Fruit fly (Drosophila melanogaster) whole organism, embryonic: ENCODE measurements around the gene CG34266.

ENCODE experiments used
- Antp ChIP-seq: fragments of 200-800 bp; sonication (Bioruptor generic); optimal IDR thresholded peaks from 3 replicates; lab custom pipeline; 2016; ENCODE audit warnings: missing biosample characterization, missing genetic modification characterization
- CG10147 ChIP-seq: fragments of 200-800 bp; sonication (Bioruptor generic); optimal IDR thresholded peaks from 2 replicates; lab custom pipeline; 2019; ENCODE audit warnings: missing biosample characterization, mild to moderate bottlenecking, missing genetic modification characterization, moderate library complexity
- CG11456 ChIP-seq: fragments of 200-800 bp; sonication (Bioruptor generic); IDR thresholded peaks from 3 replicates; pipeline ENCODE4 v1.3.6; 2022; ENCODE audit warnings: missing biosample characterization, missing genetic modification characterization
- CG11504 ChIP-seq: fragments of 200-800 bp; sonication (Bioruptor generic); optimal IDR thresholded peaks from 3 replicates; lab custom pipeline; 2019; ENCODE audit warnings: missing biosample characterization, mild to moderate bottlenecking, missing genetic modification characterization, moderate library complexity
- CG1233 ChIP-seq: fragments of 200-800 bp; sonication (Bioruptor generic); optimal IDR thresholded peaks from 4 replicates; lab custom pipeline; 2018; ENCODE audit warnings: missing biosample characterization, mild to moderate bottlenecking, missing genetic modification characterization
- CG13287 ChIP-seq: fragments of 200-800 bp; sonication (Bioruptor generic); IDR thresholded peaks from 2 replicates; pipeline ENCODE4 v1.3.6; 2022; ENCODE audit warnings: missing biosample characterization, missing genetic modification characterization; ENCODE audit not compliant: partially characterized antibody
- CG13296 ChIP-seq: fragments of 200-800 bp; sonication (Bioruptor generic); optimal IDR thresholded peaks from 3 replicates; lab custom pipeline; 2018; ENCODE audit warnings: missing biosample characterization, mild to moderate bottlenecking, missing genetic modification characterization
- CG16813 ChIP-seq: fragments of 200-800 bp; sonication (Bioruptor generic); IDR thresholded peaks from 3 replicates; pipeline ENCODE4 v1.3.6; 2022; ENCODE audit warnings: missing biosample characterization, missing genetic modification characterization; ENCODE audit not compliant: partially characterized antibody
- CG17328 ChIP-seq: fragments of 200-800 bp; sonication (Bioruptor generic); IDR thresholded peaks from 2 replicates; pipeline ENCODE4 v1.3.6; 2022; ENCODE audit warnings: missing biosample characterization, missing genetic modification characterization
- CG17359 ChIP-seq: fragments of 200-800 bp; sonication (Bioruptor generic); optimal IDR thresholded peaks from 3 replicates; lab custom pipeline; 2018; ENCODE audit warnings: missing biosample characterization, mild to moderate bottlenecking, missing genetic modification characterization, moderate library complexity
- CG17829 ChIP-seq: fragments of 200-800 bp; optimal IDR thresholded peaks from 2 replicates; lab custom pipeline; 2019; ENCODE audit warnings: missing biosample characterization, mild to moderate bottlenecking, missing genetic modification characterization, moderate library complexity
- CG18262 ChIP-seq: fragments of 200-800 bp; optimal IDR thresholded peaks from 3 replicates; lab custom pipeline; 2019; ENCODE audit warnings: missing biosample characterization, mild to moderate bottlenecking, missing genetic modification characterization, moderate library complexity
- CG2678 ChIP-seq: fragments of 200-800 bp; sonication (Bioruptor generic); optimal IDR thresholded peaks from 3 replicates; lab custom pipeline; 2019; ENCODE audit warnings: missing biosample characterization, mild to moderate bottlenecking, missing genetic modification characterization, moderate library complexity
- CG2712 ChIP-seq: fragments of 200-800 bp; optimal IDR thresholded peaks from 3 replicates; lab custom pipeline; 2019; ENCODE audit warnings: missing biosample characterization, mild to moderate bottlenecking, missing genetic modification characterization, moderate library complexity
- CG30431 ChIP-seq: fragments of 200-800 bp; sonication (Bioruptor generic); optimal IDR thresholded peaks from 2 replicates; lab custom pipeline; 2017; ENCODE audit warnings: missing biosample characterization, missing genetic modification characterization
- CG3163 ChIP-seq: fragments of 200-800 bp; sonication (Bioruptor generic); optimal IDR thresholded peaks from 3 replicates; lab custom pipeline; 2016; ENCODE audit warnings: missing biosample characterization, missing genetic modification characterization
- CG34224 ChIP-seq: fragments of 200-800 bp; sonication (Bioruptor generic); IDR thresholded peaks from 3 replicates; pipeline ENCODE4 v1.3.6; 2022; ENCODE audit warnings: missing biosample characterization, missing genetic modification characterization; ENCODE audit not compliant: partially characterized antibody
- CG6254 ChIP-seq: fragments of 200-800 bp; sonication (Bioruptor generic); optimal IDR thresholded peaks from 3 replicates; lab custom pipeline; 2017; ENCODE audit warnings: mild to moderate bottlenecking, missing biosample characterization, missing genetic modification reagents, missing genetic modification characterization
- CG6854 ChIP-seq: fragments of 200-800 bp; sonication (Bioruptor generic); optimal IDR thresholded peaks from 3 replicates; lab custom pipeline; 2017; ENCODE audit warnings: missing biosample characterization, mild to moderate bottlenecking, missing genetic modification characterization
- CG8089 ChIP-seq: fragments of 200-800 bp; sonication (Bioruptor generic); optimal IDR thresholded peaks from 3 replicates; lab custom pipeline; 2016; ENCODE audit warnings: missing biosample characterization, missing genetic modification characterization
- CG8765 ChIP-seq: fragments of 200-800 bp; sonication (Bioruptor generic); IDR thresholded peaks from 2 replicates; pipeline ENCODE4 v1.3.6; 2022; ENCODE audit warnings: missing biosample characterization, missing genetic modification characterization
- CG8944 ChIP-seq: fragments of 200-800 bp; sonication (Bioruptor generic); optimal IDR thresholded peaks from 3 replicates; lab custom pipeline; 2016; ENCODE audit warnings: missing biosample characterization, missing genetic modification characterization
- Dll ChIP-seq: fragments of 200-800 bp; sonication (Bioruptor generic); IDR thresholded peaks from 4 replicates; pipeline ENCODE4 v1.3.6; 2022; ENCODE audit warnings: missing biosample characterization, missing genetic modification characterization; ENCODE audit not compliant: partially characterized antibody
- ERR ChIP-seq: fragments of 200-800 bp; sonication (Bioruptor generic); optimal IDR thresholded peaks from 2 replicates; lab custom pipeline; 2016; ENCODE audit warnings: missing biosample characterization, missing genetic modification characterization
- Ets97D ChIP-seq: fragments of 200-800 bp; sonication (Bioruptor generic); optimal IDR thresholded peaks from 3 replicates; lab custom pipeline; 2016; ENCODE audit warnings: missing biosample characterization, missing genetic modification characterization
- Gug ChIP-seq: fragments of 200-800 bp; sonication (Bioruptor generic); IDR thresholded peaks from 4 replicates; pipeline ENCODE4 v1.3.6; 2022; ENCODE audit warnings: missing biosample characterization, missing genetic modification characterization
- Six4 ChIP-seq: fragments of 200-800 bp; sonication (Bioruptor generic); optimal IDR thresholded peaks from 2 replicates; lab custom pipeline; 2016; ENCODE audit warnings: missing biosample characterization, missing genetic modification characterization
- Taf1 ChIP-seq: fragments of 200-800 bp; sonication (Bioruptor generic); IDR thresholded peaks from 2 replicates; pipeline ENCODE4 v1.3.6; 2022; ENCODE audit warnings: missing biosample characterization, missing genetic modification characterization
- YL-1 ChIP-seq: fragments of 200-800 bp; sonication (Bioruptor generic); optimal IDR thresholded peaks from 3 replicates; lab custom pipeline; 2017; ENCODE audit warnings: missing biosample characterization, mild to moderate bottlenecking, missing genetic modification characterization
- abd-A ChIP-seq: fragments of 200-800 bp; sonication (Bioruptor generic); optimal IDR thresholded peaks from 3 replicates; lab custom pipeline; 2019; ENCODE audit warnings: missing biosample characterization, mild to moderate bottlenecking, missing genetic modification characterization, moderate library complexity
- ase ChIP-seq: fragments of 200-800 bp; sonication (Bioruptor generic); IDR thresholded peaks from 3 replicates; pipeline ENCODE4 v1.3.6; 2022; ENCODE audit warnings: missing biosample characterization, missing genetic modification characterization
- bbx ChIP-seq: fragments of 200-800 bp; sonication (Bioruptor generic); IDR thresholded peaks from 2 replicates; pipeline ENCODE4 v1.3.6; 2022; ENCODE audit warnings: missing biosample characterization, missing genetic modification characterization; ENCODE audit not compliant: partially characterized antibody
- crp ChIP-seq, 2 experiments: fragments of 200-800 bp; sonication (Bioruptor generic); optimal IDR thresholded peaks; 2 replicates in 1 of 2; 3 replicates in 1 of 2; lab custom pipeline; 2017; ENCODE audit warnings: missing biosample characterization in 2 of 2, missing genetic modification characterization in 2 of 2, mild to moderate bottlenecking in 1 of 2, moderate library complexity in 1 of 2
- dan ChIP-seq: fragments of 200-800 bp; sonication (Bioruptor generic); IDR thresholded peaks from 2 replicates; pipeline ENCODE4 v1.3.6; 2022; ENCODE audit warnings: missing biosample characterization, missing genetic modification characterization
- danr ChIP-seq: fragments of 200-800 bp; sonication (Bioruptor generic); IDR thresholded peaks from 2 replicates; pipeline ENCODE4 v1.3.6; 2022; ENCODE audit warnings: missing biosample characterization, missing genetic modification characterization
- fru ChIP-seq: fragments of >200 bp; optimal IDR thresholded peaks from 2 replicates; lab custom pipeline; 2017
- gcm ChIP-seq: fragments of 200-800 bp; sonication (Bioruptor generic); optimal IDR thresholded peaks from 2 replicates; lab custom pipeline; 2019; ENCODE audit warnings: missing biosample characterization, mild to moderate bottlenecking, missing genetic modification characterization, moderate library complexity
- gcm2 ChIP-seq: fragments of 200-800 bp; sonication (Bioruptor generic); optimal IDR thresholded peaks from 2 replicates; lab custom pipeline; 2016; ENCODE audit warnings: missing biosample characterization, missing genetic modification characterization
- kni ChIP-seq: fragments of 200-800 bp; sonication (Bioruptor generic); optimal IDR thresholded peaks from 3 replicates; lab custom pipeline; 2017; ENCODE audit warnings: mild to moderate bottlenecking, missing biosample characterization, missing genetic modification reagents, missing genetic modification characterization
- lab ChIP-seq: fragments of 200-800 bp; sonication (Bioruptor generic); optimal IDR thresholded peaks from 3 replicates; lab custom pipeline; 2017; ENCODE audit warnings: missing biosample characterization, missing genetic modification characterization, mild to moderate bottlenecking, moderate library complexity, missing genetic modification reagents
- pho ChIP-seq: fragments of 200-800 bp; sonication (Bioruptor generic); optimal IDR thresholded peaks from 2 replicates; lab custom pipeline; 2016; ENCODE audit warnings: missing biosample characterization, missing genetic modification characterization
- prd ChIP-seq, 3 experiments: fragments of >200 bp in 2 of 3; fragments of 200-800 bp in 1 of 3; sonication (Bioruptor generic) in 1 of 3; optimal IDR thresholded peaks in 2 of 3; IDR thresholded peaks in 1 of 3; 2 replicates in 2 of 3; 3 replicates in 1 of 3; pipeline versions ENCODE4 v1.3.6 to Lab custom; 2017 to 2022; ENCODE audit warnings: missing biosample characterization in 1 of 3, missing genetic modification characterization in 1 of 3
- pros ChIP-seq: fragments of 200-800 bp; sonication (Bioruptor generic); optimal IDR thresholded peaks from 3 replicates; lab custom pipeline; 2019; ENCODE audit warnings: missing biosample characterization, mild to moderate bottlenecking, missing genetic modification characterization, moderate library complexity
- pum ChIP-seq: fragments of 200-800 bp; sonication (Bioruptor generic); optimal IDR thresholded peaks from 2 replicates; lab custom pipeline; 2016; ENCODE audit warnings: missing biosample characterization, missing genetic modification characterization
- schlank ChIP-seq: fragments of 200-800 bp; sonication (Bioruptor generic); optimal IDR thresholded peaks from 2 replicates; lab custom pipeline; 2018; ENCODE audit warnings: missing biosample characterization, mild to moderate bottlenecking, missing genetic modification characterization
- trh ChIP-seq: fragments of 200-800 bp; sonication (Bioruptor generic); optimal IDR thresholded peaks from 2 replicates; lab custom pipeline; 2016; ENCODE audit warnings: missing biosample characterization, missing genetic modification characterization
- ttk ChIP-seq: fragments of 200-800 bp; sonication (Bioruptor generic); IDR thresholded peaks from 2 replicates; pipeline ENCODE4 v2.1.2; 2022; ENCODE audit warnings: missing biosample characterization, missing genetic modification characterization
- vnd ChIP-seq: fragments of 200-800 bp; sonication (Bioruptor generic); IDR thresholded peaks from 3 replicates; pipeline ENCODE4 v1.3.6; 2022; ENCODE audit warnings: missing biosample characterization, missing genetic modification characterization; ENCODE audit not compliant: partially characterized antibody
- wek ChIP-seq: fragments of 200-800 bp; sonication (Bioruptor generic); optimal IDR thresholded peaks from 3 replicates; lab custom pipeline; 2018; ENCODE audit warnings: missing biosample characterization, mild to moderate bottlenecking, missing genetic modification characterization, moderate library complexity
- yki ChIP-seq: fragments of >200 bp; optimal IDR thresholded peaks from 3 replicates; lab custom pipeline; 2018

The CG34266 gene

dm6 chr3L:4698032-4698431, 20.4 kb downstream of the CG34266 start (continued):
- TF ChIP-seq ERR (peak; percentile 76), kni (peak; percentile 6), gcm2 (peak; percentile 60), CG11456 (peak; percentile 84), CG8765 (peak; percentile 67), pum (GFP tag; lab: Kevin White, UChicago) (peak; percentile 71), CG13296 (GFP tag; lab: Kevin White, UChicago) (peak; percentile 84), CG34224 (no peak), dan (GFP tag; lab: Robert Waterston, UW) (no peak), bbx (GFP tag; lab: Robert Waterston, UW) (no peak), CG16813 (no peak), wek (GFP tag; lab: Kevin White, UChicago) (peak; percentile 53), Antp (GFP tag; lab: Kevin White, UChicago) (peak; percentile 79), Taf1 (GFP tag; lab: Robert Waterston, UW) (0 out of 2 replicates have a peak, but pooled peaks have one; percentile 43), CG2712 (tag; lab: Kevin White, UChicago) (peak; percentile 76), yki (lab: Kevin White, UChicago) (no peak), CG30431 (GFP tag; lab: Kevin White, UChicago) (peak; percentile 68), YL-1 (GFP tag; lab: Kevin White, UChicago) (peak; percentile 32), CG13287 (GFP tag; lab: Robert Waterston, UW) (no peak), CG11504 (tag; lab: Kevin White, UChicago) (peak; percentile 89), prd (optimal IDR thresholded peaks at IDR 0.05; lab: Kevin White, UChicago) (no peak), prd (GFP tag; IDR thresholded peaks at IDR 0.05; lab: Robert Waterston, UW) (peak; percentile 88), ttk (GFP tag; lab: Robert Waterston, UW) (peak; percentile 79), CG6854 (GFP tag; lab: Kevin White, UChicago) (peak; percentile 65), CG17829 (peak; percentile 72), Six4 (peak; percentile 73), CG17359 (tag; lab: Kevin White, UChicago) (peak; percentile 86), schlank (tag; lab: Kevin White, UChicago) (peak; percentile 4), Gug (peak; percentile 71), pros (GFP tag; lab: Kevin White, UChicago) (no peak), vnd (GFP tag; lab: Robert Waterston, UW) (no peak), CG17328 (peak; percentile 84), crp (GFP tag; optimal IDR thresholded peaks at IDR 0.05; lab: Kevin White, UChicago) (peak in 1 of 2 experiments; percentile 19), CG10147 (peak; percentile 76), Ets97D (peak; percentile 3), danr (peak; percentile 72), fru (lab: Kevin White, UChicago) (no peak), gcm (GFP tag; lab: Kevin White, UChicago) (peak; percentile 58), CG8944 (peak; percentile 83), CG1233 (peak; percentile 67), ase (GFP tag; lab: Robert Waterston, UW) (peak; percentile 82), Dll (GFP tag; lab: Robert Waterston, UW) (no peak), CG8089 (GFP tag; lab: Kevin White, UChicago) (peak; percentile 75), abd-A (peak; percentile 52), CG3163 (GFP tag; lab: Kevin White, UChicago) (peak; percentile 65), trh (peak; percentile 60), lab (GFP tag; lab: Kevin White, UChicago) (peak; percentile 89), CG6254 (GFP tag; lab: Kevin White, UChicago) (peak; percentile 70), CG2678 (tag; lab: Kevin White, UChicago) (peak; percentile 80), pho (GFP tag; lab: Kevin White, UChicago) (peak; percentile 76), CG18262 (tag; lab: Kevin White, UChicago) (peak; percentile 68)
